Worm (Caenorhabditis elegans) whole organism, L4/young adult: Measurements from ENCODE around the gene fbxb-34.

Experiments
- W03F9.2 ChIP-seq: fragments of 150-350 bp; optimal IDR thresholded peaks from 2 replicates; lab custom pipeline; 2014; ENCODE audit warnings: missing biosample characterization, missing genetic modification characterization
- dao-5 ChIP-seq: sonication (generic microtip); optimal IDR thresholded peaks from 2 replicates; lab custom pipeline; 2016; ENCODE audit warnings: missing genotype, missing genetic modification characterization, moderate library complexity, missing compliant biosample characterization
- him-1 ChIP-seq: sonication (generic microtip); optimal IDR thresholded peaks from 2 replicates; lab custom pipeline; 2016; ENCODE audit warnings: missing genotype, missing genetic modification reagents, missing genetic modification characterization, missing compliant biosample characterization

DNA sequence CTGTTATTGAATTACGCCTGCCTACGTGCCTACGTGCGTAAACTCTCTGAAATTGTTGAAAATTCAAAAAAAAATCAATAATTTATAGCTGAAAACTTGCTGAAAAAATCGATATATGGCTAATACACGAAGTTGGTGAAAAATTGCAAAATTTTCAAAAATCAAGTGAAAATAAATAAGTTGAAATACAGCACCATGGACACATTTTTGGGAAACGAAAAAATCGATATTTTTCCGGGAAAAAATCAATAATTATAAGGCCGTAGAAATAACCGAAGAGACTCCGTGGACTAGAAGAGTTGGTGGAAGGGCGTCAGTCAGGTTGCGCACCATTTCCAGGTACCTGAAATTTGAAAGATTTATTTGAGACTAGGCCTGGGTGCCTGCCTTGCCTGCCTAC lies 27.1 kb downstream of the fbxb-34 start:
- TF ChIP-seq W03F9.2 (tag; lab: Kevin White, UChicago) (no peak), dao-5 (tag; lab: Kevin White, UChicago) (no peak), him-1 (tag; lab: Kevin White, UChicago) (no peak)
